Fruit fly (Drosophila melanogaster): ENCODE measurements around the gene Cyp316a1.

The Cyp316a1 gene

DNA sequence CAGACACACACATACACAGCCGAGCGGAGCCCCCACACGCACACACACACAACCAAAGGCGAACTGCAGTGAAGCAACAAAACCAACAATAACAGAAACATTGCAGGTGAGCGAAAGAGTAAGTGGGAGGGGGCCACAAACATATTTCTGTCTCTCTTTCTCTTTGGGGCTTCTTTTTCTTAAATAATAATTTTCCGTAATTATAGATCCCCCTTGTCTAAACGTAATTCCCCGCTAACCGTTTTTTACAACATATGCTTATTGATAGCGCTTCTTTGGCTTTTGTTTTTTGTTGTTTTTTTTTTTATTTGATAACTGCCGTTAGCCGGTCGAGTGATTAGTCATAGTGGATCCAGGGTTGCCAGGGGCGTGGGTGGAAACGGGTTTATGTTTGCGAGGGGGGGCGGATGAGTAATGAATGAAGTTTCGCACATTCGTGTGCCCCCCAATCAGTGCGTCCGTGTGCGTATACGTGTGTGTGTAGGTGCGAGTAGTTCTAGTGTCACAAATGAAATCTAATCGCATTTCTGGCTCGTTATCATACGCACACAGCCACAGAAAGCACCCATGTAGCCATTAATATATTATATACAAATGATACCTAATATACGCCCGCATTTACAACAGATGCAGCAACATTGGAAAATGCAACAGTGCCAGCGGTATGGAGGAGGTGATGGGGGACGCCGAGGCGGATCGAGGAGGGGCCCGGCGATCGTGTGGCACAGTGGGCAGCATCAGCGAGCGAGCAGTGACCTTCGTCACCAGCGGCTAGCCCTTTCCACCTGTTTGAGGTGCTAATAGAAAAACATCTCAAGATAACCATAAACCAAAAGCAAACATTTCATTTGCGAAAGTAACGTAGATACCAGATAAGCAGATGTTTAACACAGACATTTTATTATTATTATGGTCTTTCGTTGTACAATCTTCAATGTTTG lies 37.7 kb downstream of the Cyp316a1 start:
- TF ChIP-seq tj (GFP tag; optimal IDR thresholded peaks at IDR 0.05) (peak; percentile 42), pad (GFP tag; optimal IDR thresholded peaks at IDR 0.05) (peak; percentile 60), kay (GFP tag; ENCODE audit: borderline replicate concordance) (peak; percentile 99), ovo (GFP tag; optimal IDR thresholded peaks at IDR 0.05) (peak; percentile 95), CG7101 (tag; optimal IDR thresholded peaks at IDR 0.05) (no peak), CG7045 (GFP tag; optimal IDR thresholded peaks at IDR 0.05) (no peak), CG12768 (GFP tag; optimal IDR thresholded peaks at IDR 0.05) (peak; percentile 20), toe (GFP tag; optimal IDR thresholded peaks at IDR 0.05) (no peak), bab1 (GFP tag; optimal IDR thresholded peaks at IDR 0.05) (no peak), CG33017 (tag; optimal IDR thresholded peaks at IDR 0.05) (no peak), cic (GFP tag; optimal IDR thresholded peaks at IDR 0.05) (peak; percentile 96), Crg-1 (GFP tag; optimal IDR thresholded peaks at IDR 0.05) (no peak), CG5204 (GFP tag; optimal IDR thresholded peaks at IDR 0.05) (no peak), CG14711 (tag; optimal IDR thresholded peaks at IDR 0.05) (peak; percentile 83), Hr96 (GFP tag; optimal IDR thresholded peaks at IDR 0.05) (peak; percentile 19), cnc (optimal IDR thresholded peaks at IDR 0.05) (no peak), CG1620 (GFP tag; optimal IDR thresholded peaks at IDR 0.05) (no peak), CG11617 (GFP tag; optimal IDR thresholded peaks at IDR 0.05) (no peak), Clk (GFP tag; optimal IDR thresholded peaks at IDR 0.05) (peak; percentile 20), Mnt (GFP tag; optimal IDR thresholded peaks at IDR 0.05) (no peak)

DNA sequence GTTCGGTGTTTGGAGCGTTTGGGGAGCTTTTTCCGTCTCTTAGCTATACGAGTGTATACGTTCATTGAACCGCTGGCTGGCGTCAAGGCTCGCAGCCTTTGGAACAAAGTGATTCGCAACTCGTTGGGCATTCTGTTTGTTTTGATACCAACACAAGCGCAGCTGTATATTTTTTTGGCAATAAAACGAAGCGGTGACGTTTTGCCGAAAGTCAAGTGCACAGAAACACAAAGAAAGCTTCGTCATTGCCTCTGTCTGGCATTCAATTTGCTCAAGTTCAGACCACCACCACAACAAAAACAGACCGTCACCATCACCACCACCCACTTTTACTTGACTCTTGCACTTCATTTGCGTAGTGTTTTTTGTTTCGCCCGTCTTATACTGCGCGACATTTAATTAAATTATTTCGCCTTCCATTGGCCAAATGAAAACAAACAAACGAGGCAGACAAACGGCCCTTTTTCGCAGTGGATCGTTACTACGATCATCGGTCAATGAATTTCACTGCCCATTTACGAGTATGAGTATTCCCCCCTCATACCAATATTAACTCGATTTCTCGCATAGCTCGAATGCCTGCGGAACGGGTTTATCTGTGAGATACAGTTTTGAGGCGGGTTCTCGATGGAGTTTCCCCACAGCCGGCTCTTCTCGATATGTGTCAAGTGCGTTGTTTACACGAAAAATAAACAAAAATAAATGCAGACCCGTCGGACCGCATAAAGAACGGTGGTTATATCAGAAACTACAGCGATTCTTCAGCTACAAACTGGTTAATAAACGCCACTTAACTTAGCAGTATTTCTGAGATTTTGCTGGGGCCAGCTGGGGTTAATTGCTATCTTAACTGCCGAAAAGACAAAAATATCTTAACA lies 39.0 kb downstream of the Cyp316a1 start:
- TF ChIP-seq cic (GFP tag; optimal IDR thresholded peaks at IDR 0.05), result peak; percentile 41
- no peak for TF ChIP-seq CG14711 (tag; optimal IDR thresholded peaks at IDR 0.05)

DNA sequence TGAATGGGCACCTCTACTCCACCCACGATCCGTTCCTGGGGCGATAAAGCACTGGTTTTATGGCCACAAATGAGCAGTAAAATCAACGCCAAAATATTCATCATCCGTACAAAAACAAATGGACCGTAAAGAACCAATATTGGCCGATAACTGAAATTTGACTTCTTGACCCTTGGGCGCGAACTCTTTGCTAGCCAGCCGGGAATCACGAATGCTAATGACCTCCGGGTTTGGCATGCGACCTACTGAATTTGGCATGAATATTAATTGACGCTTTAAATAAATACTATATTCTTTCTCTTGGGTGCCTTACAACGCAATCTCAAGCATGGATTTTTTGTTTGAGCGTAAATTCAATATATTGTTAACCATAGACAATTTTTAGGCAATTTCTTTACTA lies 48.1 kb downstream of the Cyp316a1 start, which contains the start of gene CG16998:
Gene CG16998, minus strand, starts transcription at position 101 of the 400 bp plus-strand sequence.
- TF ChIP-seq toe (GFP tag; optimal IDR thresholded peaks at IDR 0.05) (no peak), CG14711 (tag; optimal IDR thresholded peaks at IDR 0.05) (no peak), bab1 (GFP tag; optimal IDR thresholded peaks at IDR 0.05) (no peak), CG33017 (tag; optimal IDR thresholded peaks at IDR 0.05) (no peak), CG12768 (GFP tag; optimal IDR thresholded peaks at IDR 0.05) (no peak), CG7101 (tag; optimal IDR thresholded peaks at IDR 0.05) (no peak)

DNA sequence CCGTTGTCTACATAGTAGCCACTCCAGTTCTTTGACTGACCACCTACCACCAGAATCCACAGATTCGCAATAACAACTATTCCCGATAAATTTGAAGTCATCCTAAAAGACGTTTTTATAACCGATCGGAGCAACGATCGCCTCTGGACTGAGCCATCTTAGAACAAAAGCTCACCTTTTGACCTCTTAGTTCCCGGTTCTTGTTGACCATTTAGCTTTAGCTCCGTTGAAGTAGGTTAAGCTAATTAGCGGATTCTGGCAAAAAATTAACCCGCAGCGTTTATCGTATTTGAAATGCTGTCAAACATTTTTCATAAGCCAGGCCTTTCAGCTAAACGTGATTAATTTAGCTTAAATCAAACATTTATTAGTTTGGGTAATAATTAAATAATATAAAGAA lies 49.4 kb downstream of the Cyp316a1 start, which contains the start of gene CG32374:
Gene CG32374, minus strand, starts transcription at position 101 of the 400 bp plus-strand sequence.
- TF ChIP-seq tj (GFP tag; optimal IDR thresholded peaks at IDR 0.05) (no peak), cnc (optimal IDR thresholded peaks at IDR 0.05) (no peak), cic (GFP tag; optimal IDR thresholded peaks at IDR 0.05) (no peak), Mnt (GFP tag; optimal IDR thresholded peaks at IDR 0.05) (no peak), Hr96 (GFP tag; optimal IDR thresholded peaks at IDR 0.05) (no peak), ovo (GFP tag; optimal IDR thresholded peaks at IDR 0.05) (no peak), CG33017 (tag; optimal IDR thresholded peaks at IDR 0.05) (no peak), Clk (GFP tag; optimal IDR thresholded peaks at IDR 0.05) (no peak), pad (GFP tag; optimal IDR thresholded peaks at IDR 0.05) (no peak), CG1620 (GFP tag; optimal IDR thresholded peaks at IDR 0.05) (no peak), CG7101 (tag; optimal IDR thresholded peaks at IDR 0.05) (no peak), toe (GFP tag; optimal IDR thresholded peaks at IDR 0.05) (no peak), CG7045 (GFP tag; optimal IDR thresholded peaks at IDR 0.05) (no peak), Crg-1 (GFP tag; optimal IDR thresholded peaks at IDR 0.05) (no peak), bab1 (GFP tag; optimal IDR thresholded peaks at IDR 0.05) (no peak), CG11617 (GFP tag; optimal IDR thresholded peaks at IDR 0.05) (no peak)

DNA sequence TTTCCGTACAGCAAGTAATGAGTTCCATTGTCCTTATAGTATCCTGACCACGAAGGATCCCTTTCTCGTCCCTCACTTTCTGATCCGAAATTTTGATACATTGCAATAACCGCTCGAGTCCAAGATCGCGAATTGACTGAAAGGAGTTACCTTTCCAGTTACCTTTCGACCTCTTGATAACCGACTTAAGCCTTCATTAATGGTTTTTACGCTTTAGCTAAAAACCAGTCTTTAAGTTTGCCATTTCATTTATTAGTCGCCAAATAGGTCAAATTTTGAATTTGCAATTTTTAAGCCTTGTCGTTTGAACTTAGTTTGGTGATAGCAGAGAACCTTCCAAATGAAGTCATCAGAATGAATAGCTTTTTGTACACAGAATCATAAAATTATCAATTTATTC lies 50.7 kb downstream of the Cyp316a1 start, which contains the start of gene CG32376:
Gene CG32376, minus strand, starts transcription at position 101 of the 400 bp plus-strand sequence.
- TF ChIP-seq CG1620 (GFP tag; optimal IDR thresholded peaks at IDR 0.05), result no peak
- TF ChIP-seq kay (GFP tag; ENCODE audit: borderline replicate concordance), result no peak
- no peak for TF ChIP-seq ovo (GFP tag; optimal IDR thresholded peaks at IDR 0.05)
- TF ChIP-seq CG7045 (GFP tag; optimal IDR thresholded peaks at IDR 0.05), result no peak
- TF ChIP-seq Mnt (GFP tag; optimal IDR thresholded peaks at IDR 0.05), result no peak
- TF ChIP-seq CG12768 (GFP tag; optimal IDR thresholded peaks at IDR 0.05), result no peak
- no peak for TF ChIP-seq pad (GFP tag; optimal IDR thresholded peaks at IDR 0.05)
- TF ChIP-seq Crg-1 (GFP tag; optimal IDR thresholded peaks at IDR 0.05), result no peak
- no peak for TF ChIP-seq CG5204 (GFP tag; optimal IDR thresholded peaks at IDR 0.05)
- TF ChIP-seq tj (GFP tag; optimal IDR thresholded peaks at IDR 0.05), result no peak
- no peak for TF ChIP-seq CG7101 (tag; optimal IDR thresholded peaks at IDR 0.05)
- TF ChIP-seq CG33017 (tag; optimal IDR thresholded peaks at IDR 0.05), result no peak
- no peak for TF ChIP-seq CG14711 (tag; optimal IDR thresholded peaks at IDR 0.05)
- TF ChIP-seq Hr96 (GFP tag; optimal IDR thresholded peaks at IDR 0.05), result no peak
- TF ChIP-seq CG11617 (GFP tag; optimal IDR thresholded peaks at IDR 0.05), result no peak
- TF ChIP-seq bab1 (GFP tag; optimal IDR thresholded peaks at IDR 0.05), result no peak
- TF ChIP-seq toe (GFP tag; optimal IDR thresholded peaks at IDR 0.05), result no peak
- no peak for TF ChIP-seq cnc (optimal IDR thresholded peaks at IDR 0.05)
- TF ChIP-seq Clk (GFP tag; optimal IDR thresholded peaks at IDR 0.05), result no peak
- TF ChIP-seq cic (GFP tag; optimal IDR thresholded peaks at IDR 0.05), result no peak

Measured in whole organism, adult.